Fruit fly (Drosophila melanogaster): Measurements from ENCODE around the gene CG31800.

The CG31800 gene

dm6 chr2L:19027246-19027886 is 7.0 kb downstream of the CG31800 start, which contains the start of gene Sidpn:
Sidpn (plus strand) TSS chr2L:19027710.
- TF ChIP-seq psq (optimal IDR thresholded peaks at IDR 0.05) (no peak), Dll (optimal IDR thresholded peaks at IDR 0.05) (no peak), pan (optimal IDR thresholded peaks at IDR 0.05) (no peak), CG8478 (optimal IDR thresholded peaks at IDR 0.05) (no peak), EcR (GFP tag; optimal IDR thresholded peaks at IDR 0.05) (no peak), usp (GFP tag; optimal IDR thresholded peaks at IDR 0.05) (no peak)

- TF ChIP-seq usp (GFP tag; optimal IDR thresholded peaks at IDR 0.05) (no peak), pan (optimal IDR thresholded peaks at IDR 0.05) (no peak), psq (optimal IDR thresholded peaks at IDR 0.05) (no peak), EcR (GFP tag; optimal IDR thresholded peaks at IDR 0.05) (no peak), Dll (optimal IDR thresholded peaks at IDR 0.05) (no peak), CG8478 (optimal IDR thresholded peaks at IDR 0.05) (no peak)
Measured at dm6 chr2L:19026491-19027197, 7.7 kb downstream of the CG31800 start.

dm6 chr2L:19024744-19025059 is 9.7 kb downstream of the CG31800 start:
- TF ChIP-seq Dll (optimal IDR thresholded peaks at IDR 0.05) = no peak
- TF ChIP-seq EcR (GFP tag; optimal IDR thresholded peaks at IDR 0.05) = no peak
- no peak for TF ChIP-seq pan (optimal IDR thresholded peaks at IDR 0.05)
- TF ChIP-seq CG8478 (optimal IDR thresholded peaks at IDR 0.05) = no peak
- TF ChIP-seq psq (optimal IDR thresholded peaks at IDR 0.05) = no peak
- no peak for TF ChIP-seq usp (GFP tag; optimal IDR thresholded peaks at IDR 0.05)

- no peak for TF ChIP-seq pan (optimal IDR thresholded peaks at IDR 0.05)
- no peak for TF ChIP-seq Dll (optimal IDR thresholded peaks at IDR 0.05)
- no peak for TF ChIP-seq CG8478 (optimal IDR thresholded peaks at IDR 0.05)
- TF ChIP-seq EcR (GFP tag; optimal IDR thresholded peaks at IDR 0.05) = no peak
- no peak for TF ChIP-seq psq (optimal IDR thresholded peaks at IDR 0.05)
- no peak for TF ChIP-seq usp (GFP tag; optimal IDR thresholded peaks at IDR 0.05)
Measured at dm6 chr2L:19023972-19024743, 10.2 kb downstream of the CG31800 start.

dm6 chr2L:19022221-19022516 is 12.2 kb downstream of the CG31800 start, which contains the start of gene CG15172:
CG15172 (plus strand) TSS chr2L:19022417.
- TF ChIP-seq psq (optimal IDR thresholded peaks at IDR 0.05) (no peak), EcR (GFP tag; optimal IDR thresholded peaks at IDR 0.05) (no peak)

- TF ChIP-seq CG8478 (optimal IDR thresholded peaks at IDR 0.05) = no peak
- no peak for TF ChIP-seq psq (optimal IDR thresholded peaks at IDR 0.05)
- no peak for TF ChIP-seq Dll (optimal IDR thresholded peaks at IDR 0.05)
- TF ChIP-seq EcR (GFP tag; optimal IDR thresholded peaks at IDR 0.05) = no peak
- no peak for TF ChIP-seq usp (GFP tag; optimal IDR thresholded peaks at IDR 0.05)
- TF ChIP-seq pan (optimal IDR thresholded peaks at IDR 0.05) = no peak
Measured at dm6 chr2L:19021278-19022220, 12.8 kb downstream of the CG31800 start.

dm6 chr2L:19019640-19020039 is 14.7 kb downstream of the CG31800 start:
- no peak for TF ChIP-seq EcR (GFP tag; optimal IDR thresholded peaks at IDR 0.05)
- TF ChIP-seq pan (optimal IDR thresholded peaks at IDR 0.05) = no peak
- no peak for TF ChIP-seq Dll (optimal IDR thresholded peaks at IDR 0.05)
- no peak for TF ChIP-seq CG8478 (optimal IDR thresholded peaks at IDR 0.05)
- no peak for TF ChIP-seq usp (GFP tag; optimal IDR thresholded peaks at IDR 0.05)

dm6 chr2L:19019160-19019592 is 15.2 kb downstream of the CG31800 start:
- TF ChIP-seq pan (optimal IDR thresholded peaks at IDR 0.05) (no peak), psq (optimal IDR thresholded peaks at IDR 0.05) (no peak), Dll (optimal IDR thresholded peaks at IDR 0.05) (no peak), EcR (GFP tag; optimal IDR thresholded peaks at IDR 0.05) (no peak), usp (GFP tag; optimal IDR thresholded peaks at IDR 0.05) (no peak), CG8478 (optimal IDR thresholded peaks at IDR 0.05) (no peak)

- TF ChIP-seq EcR (GFP tag; optimal IDR thresholded peaks at IDR 0.05) (no peak), usp (GFP tag; optimal IDR thresholded peaks at IDR 0.05) (no peak), Dll (optimal IDR thresholded peaks at IDR 0.05) (no peak), pan (optimal IDR thresholded peaks at IDR 0.05) (no peak), psq (optimal IDR thresholded peaks at IDR 0.05) (no peak)
Measured at dm6 chr2L:19018266-19018665, 16.1 kb downstream of the CG31800 start.

- TF ChIP-seq usp (GFP tag; optimal IDR thresholded peaks at IDR 0.05) = no peak
- no peak for TF ChIP-seq psq (optimal IDR thresholded peaks at IDR 0.05)
- no peak for TF ChIP-seq Dll (optimal IDR thresholded peaks at IDR 0.05)
- TF ChIP-seq CG8478 (optimal IDR thresholded peaks at IDR 0.05) = no peak
- no peak for TF ChIP-seq EcR (GFP tag; optimal IDR thresholded peaks at IDR 0.05)
- no peak for TF ChIP-seq pan (optimal IDR thresholded peaks at IDR 0.05)
Measured at dm6 chr2L:19017060-19017459, 17.3 kb downstream of the CG31800 start.

dm6 chr2L:19015628-19016027 is 18.7 kb downstream of the CG31800 start:
- TF ChIP-seq Dll (optimal IDR thresholded peaks at IDR 0.05) (no peak), EcR (GFP tag; optimal IDR thresholded peaks at IDR 0.05) (no peak), psq (optimal IDR thresholded peaks at IDR 0.05) (no peak)
